Worm (Caenorhabditis elegans): ENCODE results near the gene cogc-8.
A peak's percentile ranks its signal among the peaks of the same experiment; 100 is the strongest.

cogc-8 gene

ce11 chrIV:210591-210990 lies 29.7 kb upstream of the cogc-8 start (continued):
- TF ChIP-seq ceh-8 (GFP tag; optimal IDR thresholded peaks at IDR 0.05) (no peak), C34B4.2 (tag; optimal IDR thresholded peaks at IDR 0.05) (no peak), sup-37 (GFP tag; optimal IDR thresholded peaks at IDR 0.05) (no peak), skn-1 (tag; optimal IDR thresholded peaks at IDR 0.05) (peak; percentile 61), ceh-90 (tag; optimal IDR thresholded peaks at IDR 0.05) (no peak), aha-1 (tag; optimal IDR thresholded peaks at IDR 0.05) (no peak), nhr-12 (tag; optimal IDR thresholded peaks at IDR 0.05) (no peak), snu-23 (GFP tag; optimal IDR thresholded peaks at IDR 0.05) (peak; percentile 57), hlh-4 (tag; optimal IDR thresholded peaks at IDR 0.05) (no peak), C16A3.4 (tag; optimal IDR thresholded peaks at IDR 0.05) (no peak), vab-15 (tag; optimal IDR thresholded peaks at IDR 0.05) (no peak), lin-39 (tag; optimal IDR thresholded peaks at IDR 0.05) (no peak), egl-27 (tag; optimal IDR thresholded peaks at IDR 0.05) (no peak), tbx-2 (tag; optimal IDR thresholded peaks at IDR 0.05) (peak; percentile 41), jun-1 (tag; optimal IDR thresholded peaks at IDR 0.05) (peak; percentile 31), F16B12.6 (tag; optimal IDR thresholded peaks at IDR 0.05) (no peak), ces-1 (GFP tag; optimal IDR thresholded peaks at IDR 0.05) (no peak), nhr-237 (tag; optimal IDR thresholded peaks at IDR 0.05) (no peak), mef-2 (tag; optimal IDR thresholded peaks at IDR 0.05) (no peak), lir-3 (tag; optimal IDR thresholded peaks at IDR 0.05; ENCODE audit: poor library complexity) (no peak), fkh-10 (GFP tag; optimal IDR thresholded peaks at IDR 0.05) (no peak), nhr-28 (tag; optimal IDR thresholded peaks at IDR 0.05) (no peak), snpc-4 (tag; optimal IDR thresholded peaks at IDR 0.05) (no peak), unc-86 (tag; optimal IDR thresholded peaks at IDR 0.05) (peak; percentile 9), nhr-71 (tag; optimal IDR thresholded peaks at IDR 0.05) (peak; percentile 64), elt-2 (tag; optimal IDR thresholded peaks at IDR 0.05) (peak; percentile 79), ceh-63 (GFP tag; optimal IDR thresholded peaks at IDR 0.05) (no peak), lin-35 (GFP tag; optimal IDR thresholded peaks at IDR 0.05) (peak in 1 of 2 experiments; percentile 66), C04F5.9 (tag; optimal IDR thresholded peaks at IDR 0.05) (no peak), unc-62 (GFP tag; optimal IDR thresholded peaks at IDR 0.05) (no peak), unc-30 (tag; optimal IDR thresholded peaks at IDR 0.05) (no peak), sox-4 (tag; optimal IDR thresholded peaks at IDR 0.05) (no peak)

ce11 chrIV:218252-218651 lies 22.0 kb upstream of the cogc-8 start, which contains the start of gene prdx-6:
prdx-6 (plus strand) TSS chrIV:218552.
- TF ChIP-seq lin-13 (GFP tag; optimal IDR thresholded peaks at IDR 0.05) (no peak), fkh-4 (tag; optimal IDR thresholded peaks at IDR 0.05; ENCODE audit: borderline replicate concordance) (no peak), skn-1 (tag; optimal IDR thresholded peaks at IDR 0.05) (no peak), irx-1 (tag; optimal IDR thresholded peaks at IDR 0.05) (no peak), mab-9 (GFP tag; IDR thresholded peaks at IDR 0.05) (no peak), elt-3 (tag; optimal IDR thresholded peaks at IDR 0.05) (no peak), ceh-82 (tag; optimal IDR thresholded peaks at IDR 0.05) (no peak), nhr-85 (tag) (no peak), ama-1 (optimal IDR thresholded peaks at IDR 0.05) (no peak), pqm-1 (tag; optimal IDR thresholded peaks at IDR 0.05) (no peak), xbp-1 (tag; optimal IDR thresholded peaks at IDR 0.05) (no peak), lin-35 (GFP tag; optimal IDR thresholded peaks at IDR 0.05) (no peak), tbx-2 (tag; optimal IDR thresholded peaks at IDR 0.05) (no peak), sptf-1 (tag; optimal IDR thresholded peaks at IDR 0.05) (no peak), tlp-1 (tag; optimal IDR thresholded peaks at IDR 0.05) (no peak)
